Worm (Caenorhabditis elegans) whole organism, young adult: Measurements from ENCODE around the gene stg-1.

Source experiments
- Y56A3A.18 ChIP-seq: fragments of 200-800 bp; sonication (Bioruptor generic); IDR thresholded peaks from 2 replicates; pipeline ENCODE4 v1.3.6; 2022; ENCODE audit warnings: missing genetic modification reagents, missing genetic modification characterization, missing compliant biosample characterization
- cebp-1 ChIP-seq, 2 experiments: fragments of 200-800 bp in 1 of 2; sonication (Bioruptor generic) in 1 of 2; sonication (generic microtip) in 1 of 2; IDR thresholded peaks in 1 of 2; optimal IDR thresholded peaks in 1 of 2; 2 replicates each; pipeline versions ENCODE4 v1.3.6 to Lab custom; 2017 to 2022; ENCODE audit warnings: missing compliant biosample characterization in 2 of 2, missing genetic modification characterization in 2 of 2, mild to moderate bottlenecking in 1 of 2, missing genetic modification reagents in 1 of 2, moderate library complexity in 1 of 2
- dpff-1 ChIP-seq: sonication (generic microtip); optimal IDR thresholded peaks from 2 replicates; lab custom pipeline; 2017; ENCODE audit warnings: mild to moderate bottlenecking, missing genetic modification characterization, missing compliant biosample characterization
- egrh-3 ChIP-seq: fragments of 200-800 bp; sonication (Bioruptor generic); IDR thresholded peaks from 2 replicates; pipeline ENCODE4 v1.3.6; 2022; ENCODE audit warnings: missing genetic modification reagents, missing genetic modification characterization, missing compliant biosample characterization
- him-1 ChIP-seq: sonication (generic microtip); optimal IDR thresholded peaks from 2 replicates; lab custom pipeline; 2016; ENCODE audit warnings: missing genotype, missing genetic modification reagents, missing genetic modification characterization, missing compliant biosample characterization
- lir-1 ChIP-seq: fragments of 200-800 bp; sonication (Bioruptor generic); conservative IDR thresholded peaks from 2 replicates; pipeline ENCODE4 v1.3.6; 2022; ENCODE audit warnings: missing genetic modification reagents, missing genetic modification characterization, missing compliant biosample characterization
- madf-6 ChIP-seq: fragments of 200-800 bp; sonication (Bioruptor generic); IDR thresholded peaks from 2 replicates; pipeline ENCODE4 v1.3.6; 2022; ENCODE audit warnings: missing genetic modification reagents, missing genetic modification characterization, missing compliant biosample characterization
- pha-4 ChIP-seq: fragments of 150-350 bp; sonication (generic microtip); optimal IDR thresholded peaks from 2 replicates; lab custom pipeline; 2014; ENCODE audit warnings: missing biosample characterization, missing genetic modification reagents, missing genetic modification characterization
- snpc-4 ChIP-seq, 5 experiments: fragments of 150-350 bp in 1 of 5; sonication (generic microtip) in 4 of 5; optimal IDR thresholded peaks; 2 replicates each; lab custom pipeline; 2014 to 2018; ENCODE audit warnings: missing genetic modification characterization in 5 of 5, missing biosample characterization in 3 of 5, antibody characterized with exemption in 2 of 5, mild to moderate bottlenecking in 2 of 5, missing compliant biosample characterization in 2 of 5, missing genotype in 2 of 5, moderate library complexity in 2 of 5, missing genetic modification reagents in 1 of 5
- tbx-9 ChIP-seq: sonication (generic microtip); optimal IDR thresholded peaks from 2 replicates; lab custom pipeline; 2016; ENCODE audit warnings: borderline replicate concordance, missing genetic modification characterization, inconsistent platforms, missing compliant biosample characterization
- unc-62 ChIP-seq: fragments of 150-350 bp; optimal IDR thresholded peaks from 2 replicates; lab custom pipeline; 2014; ENCODE audit warnings: missing biosample characterization, missing genetic modification reagents, missing genetic modification characterization

DNA sequence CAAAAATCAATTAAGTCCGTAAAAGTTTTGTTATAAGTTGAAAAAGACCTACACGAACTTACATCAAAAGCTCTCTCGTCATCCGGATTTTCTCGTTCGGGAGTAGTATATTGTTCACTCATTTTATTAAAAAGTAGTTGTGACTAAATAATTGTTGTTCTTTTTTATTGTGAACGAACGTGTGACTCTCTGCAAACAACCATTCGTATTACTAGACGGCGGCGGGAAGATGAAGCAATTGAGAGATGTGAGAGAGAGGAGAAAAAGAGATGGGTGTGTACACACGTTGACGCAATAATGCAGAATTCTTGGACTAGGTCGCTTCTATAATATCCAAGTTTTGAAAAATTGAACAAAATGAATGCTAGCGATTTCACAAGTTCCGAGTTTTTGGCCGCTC is 15.5 kb downstream of the stg-1 start, which contains the start of the genes F52H3.11 and bath-38:
- TF ChIP-seq egrh-3 (GFP tag; lab: Robert Waterston, UW) (no peak), lir-1 (GFP tag; lab: Robert Waterston, UW) (no peak), cebp-1 (GFP tag; IDR thresholded peaks at IDR 0.05; lab: Robert Waterston, UW) (no peak), cebp-1 (tag; optimal IDR thresholded peaks at IDR 0.05; lab: Kevin White, UChicago) (no peak), dpff-1 (tag; lab: Kevin White, UChicago) (no peak), pha-4 (tag; lab: Kevin White, UChicago) (peak; percentile 22), madf-6 (GFP tag; lab: Robert Waterston, UW) (no peak), tbx-9 (tag; lab: Kevin White, UChicago) (no peak), him-1 (no peak), snpc-4 (GFP tag; optimal IDR thresholded peaks at IDR 0.05; lab: Kevin White, UChicago) (no peak), snpc-4 (tag; optimal IDR thresholded peaks at IDR 0.05; lab: Kevin White, UChicago) (no peak), unc-62 (GFP tag; lab: Kevin White, UChicago) (no peak), Y56A3A.18 (GFP tag; lab: Robert Waterston, UW) (no peak)
